Worm (Caenorhabditis elegans) whole organism, L1 larva: ENCODE measurements around the gene F16H6.4.

ENCODE experiments used
- C16A3.4 ChIP-seq: fragments of 150-350 bp; optimal IDR thresholded peaks from 2 replicates; lab custom pipeline; 2014; ENCODE audit warnings: missing biosample characterization, missing genetic modification characterization
- C34B4.2 ChIP-seq: sonication (generic microtip); optimal IDR thresholded peaks from 2 replicates; lab custom pipeline; 2017; ENCODE audit warnings: mild to moderate bottlenecking, missing genetic modification characterization, missing compliant biosample characterization
- aha-1 ChIP-seq: fragments of 150-350 bp; optimal IDR thresholded peaks from 2 replicates; lab custom pipeline; 2014; ENCODE audit warnings: missing biosample characterization, missing genetic modification characterization
- ceh-63 ChIP-seq: fragments of 200-800 bp; sonication (Bioruptor generic); optimal IDR thresholded peaks from 2 replicates; lab custom pipeline; 2018; ENCODE audit warnings: mild to moderate bottlenecking, missing genetic modification characterization, missing compliant biosample characterization
- ceh-82 ChIP-seq, 3 experiments: fragments of 150-350 bp in 1 of 3; sonication (generic microtip) in 2 of 3; optimal IDR thresholded peaks; 2 replicates each; lab custom pipeline; 2014 to 2017; ENCODE audit warnings: missing biosample characterization in 3 of 3, missing genetic modification characterization in 3 of 3
- ceh-90 ChIP-seq: sonication (generic microtip); optimal IDR thresholded peaks from 2 replicates; lab custom pipeline; 2016; ENCODE audit warnings: missing genetic modification characterization, missing compliant biosample characterization
- ces-1 ChIP-seq: fragments of 150-350 bp; optimal IDR thresholded peaks from 2 replicates; lab custom pipeline; 2014; ENCODE audit warnings: missing biosample characterization, missing genetic modification reagents, missing genetic modification characterization
- dpl-1 ChIP-seq, 3 experiments: fragments of 150-350 bp in 2 of 3; sonication (generic microtip) in 1 of 3; optimal IDR thresholded peaks; 2 replicates each; lab custom pipeline; 2014 to 2017; ENCODE audit warnings: missing biosample characterization in 3 of 3, missing genetic modification characterization in 3 of 3, missing genetic modification reagents in 3 of 3
- efl-1 ChIP-seq, 4 experiments: fragments of 150-350 bp; optimal IDR thresholded peaks in 3 of 4; peaks in 1 of 4; 1 replicate in 1 of 4; 2 replicates in 3 of 4; lab custom pipeline; 2014; ENCODE audit warnings: missing biosample characterization in 2 of 4, missing genetic modification characterization in 2 of 4, missing genetic modification reagents in 2 of 4
- efl-3 ChIP-seq: fragments of 200-800 bp; sonication (Bioruptor generic); optimal IDR thresholded peaks from 2 replicates; lab custom pipeline; 2018; ENCODE audit warnings: mild to moderate bottlenecking, missing genetic modification characterization, missing compliant biosample characterization
- egl-13 ChIP-seq: sonication (generic microtip); optimal IDR thresholded peaks from 2 replicates; lab custom pipeline; 2016; ENCODE audit warnings: missing genotype, missing genetic modification reagents, missing genetic modification characterization, missing compliant biosample characterization
- ets-5 ChIP-seq: fragments of 200-800 bp; sonication (Bioruptor generic); IDR thresholded peaks from 2 replicates; pipeline ENCODE4 v1.3.6; 2022; ENCODE audit warnings: missing genetic modification characterization, missing compliant biosample characterization
- fkh-10 ChIP-seq: sonication (generic microtip); optimal IDR thresholded peaks from 2 replicates; lab custom pipeline; 2017; ENCODE audit warnings: missing biosample characterization, missing genetic modification reagents, missing genetic modification characterization
- fos-1 ChIP-seq: fragments of 150-350 bp; optimal IDR thresholded peaks from 2 replicates; lab custom pipeline; 2014; ENCODE audit warnings: missing biosample characterization, missing genetic modification characterization
- hpl-2 ChIP-seq: fragments of 150-350 bp; optimal IDR thresholded peaks from 2 replicates; lab custom pipeline; 2014; ENCODE audit warnings: missing biosample characterization, missing genetic modification reagents, missing genetic modification characterization
- irx-1 ChIP-seq: sonication (generic microtip); optimal IDR thresholded peaks from 2 replicates; lab custom pipeline; 2016; ENCODE audit warnings: missing genetic modification characterization, missing compliant biosample characterization
- lin-13 ChIP-seq: fragments of 150-350 bp; optimal IDR thresholded peaks from 2 replicates; lab custom pipeline; 2014; ENCODE audit warnings: missing biosample characterization, missing genetic modification reagents, missing genetic modification characterization
- lin-14 ChIP-seq: fragments of 200-800 bp; sonication (Bioruptor generic); optimal IDR thresholded peaks from 2 replicates; lab custom pipeline; 2018; ENCODE audit warnings: mild to moderate bottlenecking, missing genetic modification characterization, moderate library complexity, missing compliant biosample characterization
- lin-35 ChIP-seq, 2 experiments: fragments of 150-350 bp; optimal IDR thresholded peaks; 2 replicates each; lab custom pipeline; 2014; ENCODE audit warnings: missing biosample characterization in 2 of 2, missing genetic modification characterization in 2 of 2, missing genetic modification reagents in 2 of 2
- lsy-2 ChIP-seq, 2 experiments: fragments of 150-350 bp; optimal IDR thresholded peaks; 2 replicates each; lab custom pipeline; 2014; ENCODE audit warnings: missing biosample characterization in 2 of 2, missing genetic modification characterization in 2 of 2
- mef-2 ChIP-seq: fragments of 150-350 bp; optimal IDR thresholded peaks from 2 replicates; lab custom pipeline; 2014; ENCODE audit warnings: missing biosample characterization, missing genetic modification characterization
- mep-1 ChIP-seq: fragments of 150-350 bp; optimal IDR thresholded peaks from 2 replicates; lab custom pipeline; 2014; ENCODE audit warnings: missing biosample characterization, missing genetic modification characterization
- nhr-11 ChIP-seq: fragments of 150-350 bp; optimal IDR thresholded peaks from 2 replicates; lab custom pipeline; 2014; ENCODE audit warnings: missing biosample characterization, missing genetic modification characterization
- nhr-237 ChIP-seq: fragments of 150-350 bp; optimal IDR thresholded peaks from 2 replicates; lab custom pipeline; 2014; ENCODE audit warnings: missing biosample characterization, missing genetic modification characterization
- nhr-77 ChIP-seq: fragments of 150-350 bp; optimal IDR thresholded peaks from 2 replicates; lab custom pipeline; 2014; ENCODE audit warnings: missing biosample characterization, missing genetic modification characterization
- nhr-85 ChIP-seq: sonication (generic microtip); peaks from one replicate; lab custom pipeline; 2016; ENCODE audit warnings: missing genetic modification characterization, inconsistent platforms, missing compliant biosample characterization
- nhr-90 ChIP-seq: sonication (generic microtip); optimal IDR thresholded peaks from 2 replicates; lab custom pipeline; 2016; ENCODE audit warnings: mild to moderate bottlenecking, missing genetic modification characterization, missing compliant biosample characterization; ENCODE audit not compliant: poor library complexity
- pqm-1 ChIP-seq: sonication (generic microtip); optimal IDR thresholded peaks from 3 replicates; lab custom pipeline; 2017; ENCODE audit warnings: missing biosample characterization, missing genetic modification characterization
- sox-4 ChIP-seq: sonication (generic microtip); optimal IDR thresholded peaks from 2 replicates; lab custom pipeline; 2016; ENCODE audit warnings: missing genetic modification characterization, missing compliant biosample characterization
- sup-37 ChIP-seq: fragments of 200-800 bp; sonication (Bioruptor generic); optimal IDR thresholded peaks from 2 replicates; lab custom pipeline; 2018; ENCODE audit warnings: mild to moderate bottlenecking, missing genetic modification characterization, missing compliant biosample characterization
- swsn-7 ChIP-seq: sonication (generic microtip); optimal IDR thresholded peaks from 2 replicates; lab custom pipeline; 2016; ENCODE audit warnings: missing genetic modification characterization, missing compliant biosample characterization
- unc-62 ChIP-seq: fragments of 150-350 bp; optimal IDR thresholded peaks from 2 replicates; lab custom pipeline; 2014; ENCODE audit warnings: missing biosample characterization, missing genetic modification reagents, missing genetic modification characterization
- unc-98 ChIP-seq: fragments of 200-800 bp; sonication (Bioruptor generic); IDR thresholded peaks from 2 replicates; pipeline ENCODE4 v1.3.6; 2022; ENCODE audit warnings: missing genetic modification characterization, missing compliant biosample characterization
- vab-15 ChIP-seq: sonication (generic microtip); optimal IDR thresholded peaks from 2 replicates; lab custom pipeline; 2017; ENCODE audit warnings: missing genotype, mild to moderate bottlenecking, missing genetic modification characterization, missing compliant biosample characterization
- zag-1 ChIP-seq: fragments of 150-350 bp; optimal IDR thresholded peaks from 2 replicates; lab custom pipeline; 2014; ENCODE audit warnings: missing biosample characterization, missing genetic modification characterization
- zip-4 ChIP-seq: fragments of 200-800 bp; sonication (Bioruptor generic); optimal IDR thresholded peaks from 2 replicates; lab custom pipeline; 2018; ENCODE audit warnings: mild to moderate bottlenecking, missing genetic modification characterization, moderate library complexity, missing compliant biosample characterization
- ztf-4 ChIP-seq: fragments of 150-350 bp; optimal IDR thresholded peaks from 2 replicates; lab custom pipeline; 2014; ENCODE audit warnings: missing biosample characterization, missing genetic modification characterization

Gene F16H6.4

ce11 chrV:18198421-18198820 lies at the start of gene F16H6.4:
Gene F16H6.4 (plus strand): TSS chrV:18198721.
- TF ChIP-seq nhr-90 (tag; lab: Kevin White, UChicago), result no peak
- TF ChIP-seq lin-35 (GFP tag; optimal IDR thresholded peaks at IDR 0.05; lab: Kevin White, UChicago), result no peak
- no peak for TF ChIP-seq swsn-7 (tag; lab: Kevin White, UChicago)
- TF ChIP-seq ztf-4, result no peak
- TF ChIP-seq C34B4.2, result no peak
- no peak for TF ChIP-seq fos-1 (tag; lab: Kevin White, UChicago)

DNA sequence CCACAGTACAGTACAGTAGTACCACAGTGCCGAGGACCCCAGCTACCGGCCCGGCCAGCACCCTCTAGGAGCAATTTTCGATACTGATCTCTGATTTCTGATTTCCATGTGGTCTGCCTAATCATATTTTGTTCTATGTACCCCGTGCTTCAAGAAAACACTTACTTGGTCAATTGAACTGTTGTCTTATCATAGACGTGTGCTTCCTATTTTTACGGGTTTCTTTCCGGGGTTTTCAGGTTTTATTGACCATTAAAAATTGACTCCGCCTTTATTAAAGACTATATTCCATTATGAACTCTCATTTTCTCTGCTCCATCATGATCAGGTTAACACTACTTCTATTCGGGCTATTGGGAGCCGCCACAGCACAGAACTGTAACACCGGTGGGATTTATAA lies 40.8 kb upstream of the F16H6.4 start, which contains the start of gene clec-48:
Gene clec-48 (plus strand): TSS at position 320 of the 400 bp plus-strand sequence.
- TF ChIP-seq aha-1 (tag; lab: Kevin White, UChicago), result no peak
- no peak for TF ChIP-seq efl-1 (optimal IDR thresholded peaks at IDR 0.05; lab: Kevin White, UChicago)
- TF ChIP-seq efl-1 (GFP tag; optimal IDR thresholded peaks at IDR 0.05 in 1 of 2; lab: Kevin White, UChicago), result peak in 1 of 2 experiments; percentile 57

- TF ChIP-seq ceh-63 (GFP tag; lab: Kevin White, UChicago), result no peak
- no peak for TF ChIP-seq nhr-90 (tag; lab: Kevin White, UChicago)
- TF ChIP-seq ces-1 (GFP tag; lab: Kevin White, UChicago), result no peak
- TF ChIP-seq mef-2 (tag; lab: Kevin White, UChicago), result no peak
- TF ChIP-seq nhr-237 (tag; lab: Kevin White, UChicago), result no peak
- no peak for TF ChIP-seq efl-1 (optimal IDR thresholded peaks at IDR 0.05; lab: Kevin White, UChicago)
- TF ChIP-seq efl-1 (GFP tag; optimal IDR thresholded peaks at IDR 0.05 in 1 of 2; lab: Kevin White, UChicago), result no peak
- TF ChIP-seq zag-1 (tag; lab: Kevin White, UChicago), result no peak
- no peak for TF ChIP-seq irx-1 (tag; lab: Kevin White, UChicago)
- TF ChIP-seq C16A3.4, result no peak
- TF ChIP-seq pqm-1 (tag; lab: Kevin White, UChicago), result no peak
- TF ChIP-seq egl-13, result no peak
- TF ChIP-seq unc-62, result no peak
- no peak for TF ChIP-seq fkh-10 (GFP tag; lab: Kevin White, UChicago)
Measured at ce11 chrV:18158172-18158571, 40.3 kb upstream of the F16H6.4 start.

ce11 chrV:18161228-18161627 lies 37.3 kb upstream of the F16H6.4 start, which contains the start of gene C14A6.13:
Gene C14A6.13 (minus strand): TSS chrV:18161328.
- TF ChIP-seq dpl-1 (GFP tag; optimal IDR thresholded peaks at IDR 0.05; lab: Kevin White, UChicago), result no peak
- TF ChIP-seq ceh-90 (tag; lab: Kevin White, UChicago), result no peak
- TF ChIP-seq nhr-77 (tag; lab: Kevin White, UChicago), result no peak
- no peak for TF ChIP-seq vab-15
- TF ChIP-seq unc-98 (GFP tag; lab: Robert Waterston, UW), result no peak
- TF ChIP-seq lin-14, result no peak
- no peak for TF ChIP-seq ets-5 (GFP tag; lab: Robert Waterston, UW)

ce11 chrV:18162568-18162967 lies 36.0 kb upstream of the F16H6.4 start, which contains the start of gene C14A6.12:
Gene C14A6.12 (minus strand): TSS chrV:18162668.
- TF ChIP-seq sox-4 (tag; lab: Kevin White, UChicago) (no peak), hpl-2 (no peak), lsy-2 (tag; optimal IDR thresholded peaks at IDR 0.05; lab: Kevin White, UChicago) (no peak), fos-1 (tag; lab: Kevin White, UChicago) (no peak)

ce11 chrV:18163434-18163833 lies 35.1 kb upstream of the F16H6.4 start:
- TF ChIP-seq sup-37 (GFP tag; lab: Kevin White, UChicago) (no peak), lin-13 (no peak), nhr-11 (tag; lab: Kevin White, UChicago) (no peak), zip-4 (GFP tag; lab: Kevin White, UChicago) (no peak), nhr-90 (tag; lab: Kevin White, UChicago) (no peak), ceh-82 (tag; optimal IDR thresholded peaks at IDR 0.05; lab: Kevin White, UChicago) (no peak), efl-3 (no peak), nhr-85 (tag; lab: Kevin White, UChicago) (no peak), mep-1 (no peak)
